Fruit fly (Drosophila melanogaster): ENCODE data around the gene CG46317.

CG46317 gene

DNA sequence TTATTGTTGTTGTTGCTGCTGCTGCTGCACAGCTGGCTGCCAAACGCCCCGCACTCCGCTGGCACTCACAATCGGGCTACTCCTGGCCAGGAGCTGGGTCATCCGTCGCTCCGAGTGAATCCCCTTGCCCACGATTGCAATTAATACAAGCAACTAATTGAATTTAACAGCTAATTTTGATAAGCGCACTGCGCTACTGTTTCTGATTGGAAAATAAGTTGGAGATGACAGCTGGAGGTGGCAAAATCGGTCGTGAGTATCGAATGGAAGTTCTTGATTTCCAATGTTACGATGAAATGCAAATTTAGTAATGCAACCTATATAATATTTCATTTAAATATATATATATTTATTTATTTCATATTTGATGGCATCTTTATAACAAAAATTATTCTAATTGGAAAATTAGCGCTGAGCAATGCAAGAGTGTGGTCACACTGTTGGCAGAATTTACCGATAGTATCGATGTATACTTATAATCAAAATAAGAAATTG is 27.1 kb upstream of the CG46317 start, which contains the start of gene CG42271:
Gene CG42271, minus strand, starts transcription at position 224 of the 495 bp plus-strand sequence.
- TF ChIP-seq Clk (GFP tag; optimal IDR thresholded peaks at IDR 0.05): no peak
- TF ChIP-seq Hr96 (GFP tag; optimal IDR thresholded peaks at IDR 0.05): no peak
- no peak for TF ChIP-seq CG12768 (GFP tag; optimal IDR thresholded peaks at IDR 0.05)
- no peak for TF ChIP-seq CG1620 (GFP tag; optimal IDR thresholded peaks at IDR 0.05)
- no peak for TF ChIP-seq cnc (optimal IDR thresholded peaks at IDR 0.05)
- TF ChIP-seq CG5204 (GFP tag; optimal IDR thresholded peaks at IDR 0.05): no peak
- peak; percentile 11 for TF ChIP-seq Crg-1 (GFP tag; optimal IDR thresholded peaks at IDR 0.05)
- TF ChIP-seq CG11617 (GFP tag; optimal IDR thresholded peaks at IDR 0.05): peak; percentile 58
- TF ChIP-seq CG7101 (tag; optimal IDR thresholded peaks at IDR 0.05): peak; percentile 58
- TF ChIP-seq pad (GFP tag; optimal IDR thresholded peaks at IDR 0.05): peak; percentile 30
- peak; percentile 13 for TF ChIP-seq CG33017 (tag; optimal IDR thresholded peaks at IDR 0.05)
- peak; percentile 47 for TF ChIP-seq tj (GFP tag; optimal IDR thresholded peaks at IDR 0.05)
- peak; percentile 32 for TF ChIP-seq CG14711 (tag; optimal IDR thresholded peaks at IDR 0.05)
- no peak for TF ChIP-seq toe (GFP tag; optimal IDR thresholded peaks at IDR 0.05)
- TF ChIP-seq CG7045 (GFP tag; optimal IDR thresholded peaks at IDR 0.05): no peak
- TF ChIP-seq bab1 (GFP tag; optimal IDR thresholded peaks at IDR 0.05): peak; percentile 16
- TF ChIP-seq kay (GFP tag; ENCODE audit: borderline replicate concordance): no peak
- TF ChIP-seq Mnt (GFP tag; optimal IDR thresholded peaks at IDR 0.05): peak; percentile 9
- TF ChIP-seq cic (GFP tag; optimal IDR thresholded peaks at IDR 0.05): no peak
- peak; percentile 17 for TF ChIP-seq ovo (GFP tag; optimal IDR thresholded peaks at IDR 0.05)

DNA sequence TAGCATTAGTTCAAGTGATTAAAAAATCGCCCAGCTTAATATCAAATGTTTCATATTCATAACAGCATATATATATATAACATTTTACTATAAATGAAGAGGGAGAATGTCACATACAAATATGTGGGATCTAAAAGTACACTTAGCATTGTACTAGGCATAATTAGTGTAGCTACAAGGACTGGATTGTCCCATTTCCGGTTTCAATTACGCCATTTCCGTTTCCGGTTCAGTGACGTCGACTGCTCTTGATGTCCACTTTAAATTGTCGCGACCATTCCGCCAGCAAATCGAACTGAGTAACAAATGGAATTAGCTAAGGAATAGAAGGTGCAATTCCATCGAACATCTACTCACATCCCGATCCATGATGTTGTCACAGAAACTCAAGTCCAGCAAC is 26.6 kb upstream of the CG46317 start:
- TF ChIP-seq kay (GFP tag; ENCODE audit: borderline replicate concordance) (no peak), CG7045 (GFP tag; optimal IDR thresholded peaks at IDR 0.05) (no peak), Hr96 (GFP tag; optimal IDR thresholded peaks at IDR 0.05) (no peak), CG11617 (GFP tag; optimal IDR thresholded peaks at IDR 0.05) (no peak), bab1 (GFP tag; optimal IDR thresholded peaks at IDR 0.05) (no peak), CG33017 (tag; optimal IDR thresholded peaks at IDR 0.05) (no peak), CG14711 (tag; optimal IDR thresholded peaks at IDR 0.05) (no peak), cnc (optimal IDR thresholded peaks at IDR 0.05) (no peak), toe (GFP tag; optimal IDR thresholded peaks at IDR 0.05) (no peak), CG12768 (GFP tag; optimal IDR thresholded peaks at IDR 0.05) (no peak), cic (GFP tag; optimal IDR thresholded peaks at IDR 0.05) (no peak)

DNA sequence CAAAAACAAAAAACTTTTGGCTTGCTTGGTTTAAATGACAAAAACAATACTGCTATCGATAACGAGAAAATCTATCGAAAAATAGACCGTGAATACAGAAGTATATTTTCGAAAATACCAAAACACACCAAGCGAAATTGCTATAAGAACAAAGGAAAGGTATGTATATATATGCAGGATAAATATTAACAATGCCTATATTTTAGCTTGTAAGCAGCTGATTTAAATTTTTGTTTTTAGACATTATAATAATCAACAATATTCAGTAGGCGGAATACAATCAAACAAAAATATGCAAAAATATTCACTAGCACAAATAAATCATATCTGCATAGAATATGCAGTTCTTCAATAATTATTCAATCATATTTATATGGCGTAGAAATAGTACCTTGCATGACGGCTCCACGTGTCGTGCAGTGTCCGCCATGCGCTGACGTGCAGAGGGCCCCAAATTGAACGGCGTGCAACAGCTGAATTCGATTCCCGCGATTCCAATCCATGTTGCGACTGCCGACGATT is 23.1 kb upstream of the CG46317 start, which contains the start of the genes Fbxl4 and Dus2:
Gene Fbxl4, minus strand, starts transcription at position 51 of the 522 bp plus-strand sequence.
Gene Dus2, plus strand, starts transcription at position 116 of the 522 bp plus-strand sequence.
- TF ChIP-seq bab1 (GFP tag; optimal IDR thresholded peaks at IDR 0.05) (peak; percentile 92), CG12768 (GFP tag; optimal IDR thresholded peaks at IDR 0.05) (peak; percentile 79), cic (GFP tag; optimal IDR thresholded peaks at IDR 0.05) (no peak), Clk (GFP tag; optimal IDR thresholded peaks at IDR 0.05) (peak; percentile 63), toe (GFP tag; optimal IDR thresholded peaks at IDR 0.05) (peak; percentile 91), ovo (GFP tag; optimal IDR thresholded peaks at IDR 0.05) (peak; percentile 79), kay (GFP tag; ENCODE audit: borderline replicate concordance) (no peak), tj (GFP tag; optimal IDR thresholded peaks at IDR 0.05) (peak; percentile 81), pad (GFP tag; optimal IDR thresholded peaks at IDR 0.05) (peak; percentile 83), Hr96 (GFP tag; optimal IDR thresholded peaks at IDR 0.05) (peak; percentile 93), CG7045 (GFP tag; optimal IDR thresholded peaks at IDR 0.05) (peak; percentile 81), CG11617 (GFP tag; optimal IDR thresholded peaks at IDR 0.05) (peak; percentile 93), Crg-1 (GFP tag; optimal IDR thresholded peaks at IDR 0.05) (peak; percentile 81), CG33017 (tag; optimal IDR thresholded peaks at IDR 0.05) (peak; percentile 61), CG14711 (tag; optimal IDR thresholded peaks at IDR 0.05) (peak; percentile 84), Mnt (GFP tag; optimal IDR thresholded peaks at IDR 0.05) (peak; percentile 88), CG7101 (tag; optimal IDR thresholded peaks at IDR 0.05) (peak; percentile 87), cnc (optimal IDR thresholded peaks at IDR 0.05) (no peak), CG1620 (GFP tag; optimal IDR thresholded peaks at IDR 0.05) (peak; percentile 94), CG5204 (GFP tag; optimal IDR thresholded peaks at IDR 0.05) (no peak)

DNA sequence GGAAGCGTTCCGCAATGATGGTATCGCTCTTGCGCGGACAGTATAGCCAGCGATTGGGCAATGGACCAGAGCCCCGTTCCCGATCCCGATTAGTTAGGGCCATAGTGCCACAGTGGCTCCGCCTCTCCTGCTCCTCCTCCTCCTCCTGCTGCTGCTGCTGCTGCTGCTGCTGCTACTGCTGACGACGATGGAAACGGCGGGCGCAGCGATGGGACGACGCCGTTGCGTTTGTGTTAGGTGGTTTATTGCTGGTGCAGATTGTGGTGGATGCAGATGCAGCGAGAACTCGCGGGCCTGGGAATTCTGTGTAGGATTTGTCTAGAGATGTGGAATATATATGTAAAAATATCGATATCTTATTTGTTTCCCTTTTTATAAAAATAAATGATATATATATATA is 18.5 kb upstream of the CG46317 start, which contains the start of gene mRNA-cap:
Gene mRNA-cap, minus strand, starts transcription at position 344 of the 400 bp plus-strand sequence.
- TF ChIP-seq kay (GFP tag; ENCODE audit: borderline replicate concordance): no peak

- no peak for TF ChIP-seq CG7045 (GFP tag; optimal IDR thresholded peaks at IDR 0.05)
- TF ChIP-seq cnc (optimal IDR thresholded peaks at IDR 0.05): no peak
- peak; percentile 44 for TF ChIP-seq CG14711 (tag; optimal IDR thresholded peaks at IDR 0.05)
- peak; percentile 21 for TF ChIP-seq CG7101 (tag; optimal IDR thresholded peaks at IDR 0.05)
- TF ChIP-seq CG33017 (tag; optimal IDR thresholded peaks at IDR 0.05): no peak
- no peak for TF ChIP-seq Mnt (GFP tag; optimal IDR thresholded peaks at IDR 0.05)
- TF ChIP-seq CG11617 (GFP tag; optimal IDR thresholded peaks at IDR 0.05): no peak
- TF ChIP-seq toe (GFP tag; optimal IDR thresholded peaks at IDR 0.05): no peak
- TF ChIP-seq cic (GFP tag; optimal IDR thresholded peaks at IDR 0.05): no peak
- TF ChIP-seq bab1 (GFP tag; optimal IDR thresholded peaks at IDR 0.05): no peak
These were observed 17.9 kb upstream of the CG46317 start, which contains the start of gene CG32599 for dm6 chrX:14242941-14243736. Gene CG32599 (plus strand): TSS chrX:14243686.
